Worm (Caenorhabditis elegans) whole organism, late embryonic: ENCODE measurements around the gene F56D6.18.

Experiments
- Y22D7AL.16 ChIP-seq: sonication (generic microtip); optimal IDR thresholded peaks from 2 replicates; lab custom pipeline; 2016; ENCODE audit warnings: missing genetic modification characterization, missing compliant biosample characterization
- ama-1 ChIP-seq: fragments of 150-350 bp; optimal IDR thresholded peaks from 2 replicates; lab custom pipeline; 2014
- elt-2 ChIP-seq: sonication (generic microtip); optimal IDR thresholded peaks from 2 replicates; lab custom pipeline; 2016; ENCODE audit warnings: missing genetic modification reagents, missing genetic modification characterization, missing compliant biosample characterization
- hlh-30 ChIP-seq: sonication (generic microtip); optimal IDR thresholded peaks from 2 replicates; lab custom pipeline; 2017; ENCODE audit warnings: antibody characterized with exemption, missing genetic modification characterization, missing compliant biosample characterization; ENCODE audit not compliant: insufficient read depth
- mec-3 ChIP-seq: sonication (generic microtip); optimal IDR thresholded peaks from 2 replicates; lab custom pipeline; 2016; ENCODE audit warnings: borderline replicate concordance, missing genetic modification characterization, missing compliant biosample characterization
- nfya-1 ChIP-seq: sonication (generic microtip); optimal IDR thresholded peaks from 2 replicates; lab custom pipeline; 2017; ENCODE audit warnings: missing genetic modification characterization, mild to moderate bottlenecking, missing compliant biosample characterization, antibody characterized with exemption, moderate library complexity
- pag-3 ChIP-seq: sonication (generic microtip); optimal IDR thresholded peaks from 2 replicates; lab custom pipeline; 2016; ENCODE audit warnings: missing compliant biosample characterization, missing genetic modification characterization, borderline replicate concordance
- pha-4 ChIP-seq: fragments of 150-350 bp; optimal IDR thresholded peaks from 2 replicates; lab custom pipeline; 2018; ENCODE audit warnings: missing biosample characterization, missing genetic modification reagents, missing genetic modification characterization

ce11 chrIV:3943003-3943402, 31.3 kb upstream of the F56D6.18 start, which contains the start of gene Y46C8AL.11:
- TF ChIP-seq ama-1 (lab: Kevin White, UChicago), result no peak
- no peak for TF ChIP-seq pha-4 (tag; lab: Kevin White, UChicago)
- TF ChIP-seq hlh-30, result no peak
- TF ChIP-seq nfya-1 (tag; lab: Kevin White, UChicago), result no peak
- TF ChIP-seq Y22D7AL.16 (tag; lab: Kevin White, UChicago), result no peak
- no peak for TF ChIP-seq mec-3 (tag; lab: Kevin White, UChicago)
- TF ChIP-seq elt-2 (tag; lab: Kevin White, UChicago), result no peak
- TF ChIP-seq pag-3 (tag; lab: Kevin White, UChicago), result no peak
